Worm (Caenorhabditis elegans) whole organism, dauer: Measurements from ENCODE around the gene F25B5.6.

ENCODE experiments used
- unc-62 ChIP-seq: sonication (generic microtip); optimal IDR thresholded peaks from 2 replicates; lab custom pipeline; 2017; ENCODE audit warnings: missing biosample characterization, missing genetic modification reagents, missing genetic modification characterization

The F25B5.6 gene

DNA sequence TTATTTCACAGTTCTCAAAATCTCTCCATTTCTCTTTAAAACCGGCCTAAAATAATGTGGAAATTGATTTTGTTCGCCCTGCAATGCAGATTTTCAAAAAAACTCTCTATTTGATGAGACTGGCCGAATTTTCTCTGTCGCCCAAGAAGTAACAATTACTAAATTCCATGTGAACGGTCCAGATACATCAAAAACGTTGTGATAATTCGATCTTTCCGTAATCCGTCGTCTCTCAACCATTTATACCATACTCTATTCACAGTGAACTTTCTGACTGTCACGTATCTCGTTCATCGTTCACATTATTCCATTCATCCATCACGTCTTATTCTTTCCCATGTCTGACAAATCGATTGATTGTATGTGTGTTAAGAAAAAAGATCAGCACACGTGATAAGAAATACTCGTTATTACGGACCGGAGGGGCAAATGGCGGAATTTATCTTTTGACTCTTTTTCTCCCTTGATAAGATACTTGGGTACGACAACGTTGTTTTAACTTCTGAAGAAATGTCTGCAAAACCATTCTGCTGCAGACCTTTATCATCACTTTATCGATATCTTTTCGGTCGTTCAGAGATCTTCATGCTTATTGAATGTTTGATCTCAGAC lies 27.4 kb downstream of the F25B5.6 start:
- TF ChIP-seq unc-62 (GFP tag; lab: Kevin White, UChicago), result no peak

DNA sequence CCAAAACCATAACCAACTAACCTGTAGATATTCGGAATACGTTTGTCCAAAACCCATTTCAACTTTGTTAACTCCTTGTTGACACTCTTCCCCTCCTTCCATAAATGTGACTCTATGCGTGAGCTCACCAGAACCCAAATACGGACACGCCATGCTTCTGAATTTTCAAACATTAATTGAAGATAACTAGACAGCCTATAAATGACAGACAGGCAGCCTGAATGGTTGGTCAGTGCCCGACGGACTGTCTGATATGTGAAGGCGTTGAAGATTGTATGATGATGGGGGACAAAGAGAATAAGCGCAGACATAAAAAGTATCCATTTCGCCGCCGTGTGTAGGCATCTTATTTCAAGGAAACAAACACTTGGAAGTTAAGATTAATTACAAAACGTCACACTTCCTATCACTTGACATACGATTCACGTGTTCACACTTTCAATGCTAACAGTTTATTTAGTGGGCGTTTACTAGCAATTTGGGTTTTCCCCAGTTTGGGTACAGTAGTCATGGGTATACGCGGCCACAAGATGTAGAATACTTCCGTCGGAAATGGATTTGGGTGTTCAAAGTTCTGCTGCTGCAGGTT lies 28.6 kb downstream of the F25B5.6 start, which contains the start of the genes tdo-2 and C28H8.2:
Gene tdo-2 (minus strand): TSS at position 157 of the 589 bp plus-strand sequence.
Gene C28H8.2 (plus strand): TSS at position 524 of the 589 bp plus-strand sequence.
- no peak for TF ChIP-seq unc-62 (GFP tag; lab: Kevin White, UChicago)

DNA sequence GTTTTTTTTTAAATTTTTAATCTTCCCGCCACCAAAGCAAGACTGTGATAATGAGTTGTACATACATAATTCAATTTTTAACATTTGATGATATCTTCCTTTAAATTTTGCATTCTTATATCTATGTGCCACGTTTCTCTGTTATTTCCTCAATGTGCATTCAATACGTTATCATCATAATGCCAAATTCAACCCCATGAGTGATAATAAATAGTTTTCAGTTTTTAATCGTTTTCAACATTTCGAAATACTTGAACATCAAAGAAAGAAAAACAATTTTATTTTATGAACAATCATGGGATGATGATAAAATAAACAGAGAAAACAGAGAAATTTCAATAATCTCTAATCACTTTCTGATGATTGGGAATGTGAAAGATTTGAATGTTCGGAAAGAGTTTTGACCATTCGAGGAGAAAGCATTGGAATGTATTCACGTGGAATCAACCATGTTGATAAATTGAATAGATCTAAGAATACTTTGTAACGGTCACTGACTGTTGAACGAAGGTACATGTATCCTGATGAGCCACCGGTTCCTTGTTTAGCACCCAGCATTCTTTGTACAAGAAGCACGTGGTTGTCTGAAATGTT lies 31.1 kb downstream of the F25B5.6 start:
- no peak for TF ChIP-seq unc-62 (GFP tag; lab: Kevin White, UChicago)

- no peak for TF ChIP-seq unc-62 (GFP tag; lab: Kevin White, UChicago)
Measured at ce11 chrIII:5915926-5916325, 32.6 kb downstream of the F25B5.6 start.

DNA sequence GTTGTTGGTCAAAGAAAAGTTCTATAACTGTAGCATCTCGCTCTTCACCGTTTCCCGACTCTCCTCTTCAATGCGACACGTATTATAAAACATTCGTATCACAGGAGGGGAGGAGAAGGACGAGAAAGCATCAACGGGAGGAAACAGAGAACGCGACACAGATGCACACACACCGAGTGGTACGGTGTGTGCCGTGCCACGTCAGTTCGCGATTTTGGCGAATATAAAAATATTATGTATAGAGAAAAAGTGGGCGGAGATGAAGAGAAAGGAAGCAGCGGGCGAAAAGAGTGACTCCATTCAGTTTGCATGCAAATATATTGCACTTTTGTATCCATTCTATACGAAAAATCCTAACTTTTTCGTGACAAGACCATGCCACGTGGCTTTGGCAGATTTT lies 33.8 kb downstream of the F25B5.6 start:
- TF ChIP-seq unc-62 (GFP tag; lab: Kevin White, UChicago), result no peak

DNA sequence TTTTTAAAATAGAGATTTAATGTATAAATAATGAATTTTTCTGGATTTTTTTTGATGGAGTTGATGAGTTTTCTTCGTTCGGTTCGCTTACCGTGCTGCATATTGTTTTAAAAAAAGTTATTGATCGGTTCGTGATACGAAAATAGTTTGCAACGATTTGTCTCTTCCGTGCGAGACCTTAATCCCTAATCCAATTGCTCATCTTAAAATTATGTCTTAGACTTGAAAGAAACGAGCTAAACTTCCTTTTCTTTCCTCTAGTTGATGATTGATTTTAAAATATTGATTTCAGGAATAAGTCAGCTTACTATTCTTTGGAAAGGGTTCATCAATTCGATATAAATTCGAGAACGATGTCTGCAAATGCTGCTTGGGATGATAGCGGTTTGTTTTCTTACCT lies 40.1 kb downstream of the F25B5.6 start, which contains the start of gene C28H8.3:
Gene C28H8.3 (plus strand): TSS at position 293 of the 400 bp plus-strand sequence.
- no peak for TF ChIP-seq unc-62 (GFP tag; lab: Kevin White, UChicago)

DNA sequence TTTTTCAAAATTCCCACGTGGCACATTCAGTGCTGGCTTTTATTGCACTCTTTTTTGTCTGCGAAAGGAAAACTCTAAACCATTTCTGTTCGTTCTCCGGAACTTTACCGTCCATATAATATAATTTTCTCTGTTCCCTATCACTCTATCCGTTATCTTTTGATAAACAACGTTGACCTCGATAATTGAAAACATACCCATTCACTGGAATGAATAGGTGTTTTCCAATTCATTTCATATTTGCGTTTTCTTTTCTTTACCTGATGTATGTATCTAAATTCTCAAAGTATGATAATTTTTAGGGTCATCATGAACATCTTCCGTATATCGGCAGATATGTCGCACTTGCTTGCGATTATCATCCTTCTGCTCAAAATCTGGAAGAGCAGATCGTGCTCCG lies 41.8 kb downstream of the F25B5.6 start, which contains the start of gene erd-2.2:
Gene erd-2.2 (plus strand): TSS at position 301 of the 400 bp plus-strand sequence.
- no peak for TF ChIP-seq unc-62 (GFP tag; lab: Kevin White, UChicago)

DNA sequence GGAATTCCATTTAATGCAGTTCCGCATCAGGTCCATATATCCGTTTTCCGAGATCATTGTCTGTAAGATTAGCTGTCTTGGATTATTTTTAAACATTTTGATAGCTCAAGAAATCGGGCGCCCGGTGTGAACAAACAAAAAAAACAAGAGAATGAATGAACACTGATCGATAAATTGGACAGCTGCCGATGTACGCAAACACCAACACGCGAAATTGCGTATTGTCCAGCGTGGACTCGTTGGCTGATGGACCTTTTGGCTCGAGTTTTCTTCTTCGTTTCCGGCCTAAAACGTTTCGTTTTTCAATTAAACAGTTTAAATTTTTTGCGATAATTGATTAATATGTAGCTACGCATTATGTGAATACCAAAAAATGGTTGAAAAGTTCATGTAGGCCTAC lies 42.5 kb downstream of the F25B5.6 start, which contains the start of gene dpff-1:
Gene dpff-1 (minus strand): TSS at position 288 of the 400 bp plus-strand sequence.
- no peak for TF ChIP-seq unc-62 (GFP tag; lab: Kevin White, UChicago)

DNA sequence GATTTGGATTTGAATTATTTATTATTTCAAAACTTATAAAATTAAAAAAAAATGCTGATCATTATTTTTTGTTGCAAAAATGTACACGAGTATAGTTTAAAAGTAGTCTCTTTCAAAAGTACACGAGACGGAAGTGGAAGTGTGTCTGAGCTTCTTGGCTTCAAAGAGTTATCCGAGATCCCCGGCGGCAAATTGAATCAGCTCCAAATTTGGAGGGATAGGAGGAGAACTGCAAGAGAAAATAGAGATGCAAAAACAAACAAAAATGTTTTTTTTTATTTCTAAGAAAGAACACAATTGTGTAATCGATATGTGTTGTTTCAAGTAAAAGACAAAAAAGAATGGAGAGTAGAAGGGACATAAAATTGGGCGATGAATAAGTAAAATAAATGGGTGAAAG lies 46.0 kb downstream of the F25B5.6 start:
- no peak for TF ChIP-seq unc-62 (GFP tag; lab: Kevin White, UChicago)

DNA sequence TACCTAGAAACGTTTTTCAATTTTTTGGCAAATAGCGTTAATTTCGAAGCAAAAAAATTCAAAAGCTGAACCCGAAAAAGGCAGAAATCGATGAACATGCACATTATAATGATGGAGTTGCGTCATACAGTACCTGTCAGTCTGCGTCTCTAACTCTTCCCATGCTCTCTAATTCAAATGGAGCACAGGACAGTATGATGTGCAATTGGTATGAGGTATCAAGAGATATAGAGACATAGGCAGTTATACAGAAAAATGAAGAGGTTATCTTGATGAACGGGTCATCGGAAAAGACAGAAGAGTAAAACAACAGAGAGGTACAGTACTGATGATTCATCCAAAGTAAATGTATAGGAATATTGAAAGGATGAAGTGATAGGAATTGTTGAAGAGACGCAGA lies 47.8 kb downstream of the F25B5.6 start:
- no peak for TF ChIP-seq unc-62 (GFP tag; lab: Kevin White, UChicago)

DNA sequence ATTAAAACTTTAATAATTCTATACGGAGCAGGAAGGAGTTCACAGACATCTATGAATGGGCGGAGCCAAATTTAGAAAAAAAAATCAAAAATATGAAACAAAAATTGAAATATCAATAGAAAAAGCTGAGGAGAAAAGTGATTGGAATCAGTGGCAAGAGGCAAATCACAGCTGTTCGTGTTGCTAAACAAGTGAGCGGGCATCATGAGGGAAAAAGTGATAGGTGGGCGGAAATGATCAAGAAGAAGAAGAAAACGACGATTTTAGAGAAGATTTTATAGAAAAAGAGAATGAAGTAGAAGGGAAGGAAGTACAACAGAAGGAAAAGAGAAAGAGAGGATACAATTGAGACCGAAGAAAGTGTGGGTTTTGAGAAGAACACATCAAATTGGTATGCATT lies 49.9 kb downstream of the F25B5.6 start:
- TF ChIP-seq unc-62 (GFP tag; lab: Kevin White, UChicago), result no peak

DNA sequence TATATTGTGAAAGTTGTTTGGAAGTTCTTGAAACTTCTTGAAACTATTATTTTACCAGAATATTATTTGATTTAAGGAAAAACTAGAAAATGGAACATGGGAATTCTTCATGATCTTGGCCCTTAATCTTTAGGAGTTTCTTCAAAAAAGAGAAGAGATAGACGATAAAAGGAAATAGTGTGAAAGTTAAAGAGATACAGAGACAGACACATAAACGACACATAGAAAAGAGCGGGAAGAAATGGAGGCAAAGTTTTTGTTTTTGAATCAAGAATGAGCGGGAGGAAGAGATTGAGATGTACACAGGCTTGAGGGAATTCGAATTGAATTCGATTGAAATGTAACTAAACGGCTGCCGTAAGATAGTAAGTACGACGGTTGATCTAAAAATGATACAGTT lies 51.1 kb downstream of the F25B5.6 start:
- no peak for TF ChIP-seq unc-62 (GFP tag; lab: Kevin White, UChicago)
